Worm (Caenorhabditis elegans): ENCODE results near the gene F35B3.4.

F35B3.4 gene

DNA sequence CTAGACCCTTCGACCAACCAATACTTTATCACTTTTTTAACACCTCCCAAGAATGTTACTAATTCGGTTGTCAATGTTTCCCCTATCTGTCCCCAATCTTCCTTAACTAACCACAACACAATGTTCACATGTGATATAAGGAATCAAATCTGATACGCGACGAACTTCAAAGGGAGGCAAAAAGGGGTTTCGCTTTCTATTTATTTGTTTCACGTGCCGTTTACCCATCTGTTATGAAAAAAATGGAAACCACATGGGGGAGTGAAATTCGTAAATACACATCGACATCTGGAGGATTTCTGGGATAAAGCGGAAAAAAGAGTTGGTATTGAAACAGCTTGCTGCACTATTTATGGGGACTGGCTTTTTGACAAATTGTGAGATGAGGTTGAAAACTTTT is 41.4 kb upstream of the F35B3.4 start:
- TF ChIP-seq hmg-11 (tag; optimal IDR thresholded peaks at IDR 0.05): no peak
- TF ChIP-seq nhr-43 (tag; optimal IDR thresholded peaks at IDR 0.05; ENCODE audit: poor library complexity, severe bottlenecking): peak; percentile 41
- no peak for TF ChIP-seq nhr-11 (tag; optimal IDR thresholded peaks at IDR 0.05)
- no peak for TF ChIP-seq nhr-25 (tag; optimal IDR thresholded peaks at IDR 0.05)
- TF ChIP-seq ztf-4 (tag; optimal IDR thresholded peaks at IDR 0.05): no peak
- TF ChIP-seq pha-4 (tag; optimal IDR thresholded peaks at IDR 0.05): peak; percentile 40
- no peak for TF ChIP-seq nhr-23 (tag; optimal IDR thresholded peaks at IDR 0.05)

DNA sequence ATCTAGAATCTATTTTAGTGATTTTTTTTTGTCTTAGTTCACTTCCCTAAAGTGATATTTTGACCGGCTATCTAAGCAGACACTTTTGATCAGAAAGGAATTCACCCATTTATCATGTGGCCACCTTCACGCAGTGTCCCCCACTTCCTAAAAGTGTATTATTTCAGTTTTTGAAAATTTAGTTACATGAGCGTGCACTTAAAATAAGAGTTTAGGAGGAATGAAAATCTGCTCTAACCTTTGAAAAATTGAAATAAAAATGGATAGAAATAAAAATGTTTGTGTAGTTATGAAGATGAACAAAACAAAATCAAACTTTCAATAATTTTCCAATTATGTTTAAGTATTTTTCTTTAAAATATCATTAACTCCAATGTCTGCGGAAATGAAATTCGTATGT is 39.0 kb upstream of the F35B3.4 start:
- TF ChIP-seq jun-1 (tag; optimal IDR thresholded peaks at IDR 0.05) (no peak), ztf-4 (tag; optimal IDR thresholded peaks at IDR 0.05) (no peak), fkh-2 (tag; optimal IDR thresholded peaks at IDR 0.05) (no peak), nfya-1 (tag; optimal IDR thresholded peaks at IDR 0.05; ENCODE audit: insufficient read depth) (no peak), elt-3 (tag; optimal IDR thresholded peaks at IDR 0.05) (no peak)

DNA sequence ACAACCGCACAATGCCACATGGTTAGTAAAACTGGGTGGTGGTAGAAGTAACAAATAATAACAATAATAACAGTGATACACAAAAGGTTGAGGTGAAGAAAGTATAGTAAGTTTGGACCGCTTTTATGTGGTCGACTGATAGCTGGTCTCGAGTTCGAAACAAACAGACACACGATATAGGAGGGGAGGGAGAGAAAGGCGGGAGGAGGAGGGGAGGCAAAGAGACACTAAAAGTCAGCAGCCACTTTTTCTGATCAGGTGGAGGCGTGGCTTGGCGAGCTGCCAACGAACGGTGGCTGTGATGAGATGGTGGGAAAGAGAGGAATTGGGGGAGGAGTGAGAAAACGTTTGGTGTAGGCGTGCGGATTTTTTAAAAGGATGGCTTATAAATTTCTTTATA is 37.6 kb upstream of the F35B3.4 start:
- no peak for TF ChIP-seq ztf-11 (tag; optimal IDR thresholded peaks at IDR 0.05)
- TF ChIP-seq ama-1 (optimal IDR thresholded peaks at IDR 0.05): no peak
- TF ChIP-seq ceh-9 (tag; optimal IDR thresholded peaks at IDR 0.05): no peak
- no peak for TF ChIP-seq R02D3.7 (tag; optimal IDR thresholded peaks at IDR 0.05)
- TF ChIP-seq elt-3 (tag; optimal IDR thresholded peaks at IDR 0.05): no peak
- peak; percentile 11 for TF ChIP-seq elt-2 (tag; optimal IDR thresholded peaks at IDR 0.05)
- TF ChIP-seq pha-4 (tag; optimal IDR thresholded peaks at IDR 0.05): peak; percentile 39

DNA sequence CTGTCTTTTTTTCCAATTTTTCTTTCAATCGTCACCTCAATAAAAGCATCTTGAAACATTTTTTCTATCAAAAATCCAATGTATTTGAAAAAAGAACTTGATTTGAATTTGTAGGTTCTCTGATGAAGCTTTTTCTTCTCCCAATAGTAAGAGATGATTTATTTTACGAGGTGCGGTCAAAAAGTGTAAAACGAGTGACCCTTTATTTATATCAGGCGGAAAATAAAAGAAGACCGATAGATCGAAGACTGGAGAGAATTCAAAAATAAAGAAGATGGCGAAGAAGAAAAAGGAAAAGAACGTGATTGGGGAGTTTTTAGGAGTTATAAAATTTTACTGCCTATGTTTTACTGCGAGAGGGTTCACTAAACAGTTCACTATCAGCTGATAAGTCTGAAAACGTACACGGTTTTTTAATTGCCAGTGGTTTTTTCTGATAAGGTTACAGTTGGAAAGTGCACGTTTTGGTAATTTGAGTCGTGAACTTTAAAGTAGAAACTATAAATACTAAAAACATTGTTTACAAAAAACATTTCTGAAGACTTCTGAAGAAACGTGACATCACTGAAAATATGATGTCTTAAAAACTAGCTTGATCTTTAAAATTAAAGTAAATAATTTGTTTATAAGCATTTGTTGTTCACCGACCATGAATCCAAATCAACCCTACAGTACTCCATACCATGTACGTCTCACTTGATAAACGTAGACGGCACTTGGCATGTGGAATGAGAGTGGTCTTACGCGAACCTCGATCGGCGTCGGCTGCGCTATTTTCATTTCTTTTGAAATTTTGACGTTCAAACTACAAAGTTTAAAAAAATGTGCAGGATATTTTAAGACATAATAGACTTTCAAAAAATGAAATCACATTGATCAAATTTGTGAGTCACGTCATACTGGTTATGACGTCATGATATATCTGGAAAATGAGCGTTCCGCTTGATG is 35.4 kb upstream of the F35B3.4 start:
- TF ChIP-seq elt-1 (tag; optimal IDR thresholded peaks at IDR 0.05) (no peak), nhr-28 (tag; optimal IDR thresholded peaks at IDR 0.05) (no peak), egl-5 (tag; optimal IDR thresholded peaks at IDR 0.05) (no peak), ztf-4 (tag; optimal IDR thresholded peaks at IDR 0.05) (peak; percentile 54), ZK546.5 (tag; optimal IDR thresholded peaks at IDR 0.05) (no peak), snpc-4 (tag; optimal IDR thresholded peaks at IDR 0.05) (peak; percentile 37), ama-1 (optimal IDR thresholded peaks at IDR 0.05) (peak; percentile 39), unc-62 (GFP tag; optimal IDR thresholded peaks at IDR 0.05) (no peak), pqm-1 (tag; optimal IDR thresholded peaks at IDR 0.05) (peak; percentile 69), elt-2 (tag; optimal IDR thresholded peaks at IDR 0.05) (peak; percentile 78)

DNA sequence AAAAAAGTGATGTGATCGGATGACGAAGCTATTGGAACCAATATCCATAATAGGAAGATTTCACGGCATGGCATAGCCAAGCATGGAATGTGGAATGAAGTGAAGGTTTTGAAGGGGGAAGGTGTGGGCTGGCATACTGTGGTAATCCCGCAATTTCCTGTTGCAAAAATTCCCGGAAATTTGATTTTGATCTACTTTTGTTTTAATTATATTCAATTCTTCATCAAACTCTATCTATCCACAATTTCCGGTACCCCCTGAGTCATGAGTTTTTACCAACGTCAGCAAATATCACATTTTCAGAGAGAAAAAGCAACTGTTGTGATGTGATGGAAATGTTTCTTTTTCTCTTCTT is 34.7 kb upstream of the F35B3.4 start, which contains the start of gene gcy-11:
Gene gcy-11, minus strand, starts transcription at position 101 of the 355 bp plus-strand sequence.
- TF ChIP-seq eor-1 (tag; optimal IDR thresholded peaks at IDR 0.05): no peak
- TF ChIP-seq elt-3 (tag; optimal IDR thresholded peaks at IDR 0.05): no peak

DNA sequence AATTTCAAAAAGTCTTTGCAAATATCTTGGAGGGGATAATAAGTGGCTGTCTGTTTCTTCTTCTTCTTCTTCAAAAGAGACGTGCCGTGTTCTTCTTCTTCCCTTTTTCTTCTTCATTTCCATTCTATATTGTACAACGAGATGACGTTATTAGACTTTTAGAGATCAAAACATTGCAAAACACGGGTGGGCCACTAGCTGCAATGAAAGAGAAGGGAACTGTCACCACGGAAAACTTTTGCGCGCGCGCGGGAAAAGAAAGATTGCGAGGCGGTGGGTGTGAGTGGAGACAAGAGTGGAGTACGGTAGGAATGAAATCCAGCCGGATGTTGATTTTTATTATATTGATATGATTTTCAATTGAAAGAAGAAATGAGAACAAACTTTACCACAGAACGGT is 33.4 kb upstream of the F35B3.4 start:
- TF ChIP-seq nhr-11 (tag; optimal IDR thresholded peaks at IDR 0.05): no peak
- peak; percentile 4 for TF ChIP-seq nhr-23 (tag; optimal IDR thresholded peaks at IDR 0.05)
- TF ChIP-seq lin-15B (tag; optimal IDR thresholded peaks at IDR 0.05): peak; percentile 29

DNA sequence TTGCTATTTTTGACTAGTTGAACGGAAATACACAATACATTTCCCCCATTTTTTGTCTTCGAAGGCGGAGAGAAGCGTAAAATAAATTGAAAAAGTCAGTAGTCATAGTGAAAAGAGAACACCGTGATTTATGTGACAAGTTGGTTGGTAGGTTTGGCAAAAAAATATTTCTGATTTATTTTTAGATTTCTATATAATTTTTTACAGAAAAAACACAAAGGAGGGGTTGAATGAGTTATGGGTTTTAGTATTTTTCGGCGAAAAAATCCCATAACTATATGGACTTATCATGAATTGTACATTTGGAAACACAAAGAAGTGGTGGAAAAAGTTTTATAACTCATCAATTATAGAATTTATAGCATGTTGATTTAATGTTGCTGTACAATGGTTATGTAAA is 24.8 kb upstream of the F35B3.4 start, which contains the start of gene C30G4.2:
Gene C30G4.2, minus strand, starts transcription at position 101 of the 400 bp plus-strand sequence.
- no peak for TF ChIP-seq unc-62 (GFP tag; optimal IDR thresholded peaks at IDR 0.05)
- TF ChIP-seq hmg-11 (tag; optimal IDR thresholded peaks at IDR 0.05): no peak
- no peak for TF ChIP-seq mdl-1 (tag; optimal IDR thresholded peaks at IDR 0.05)
- no peak for TF ChIP-seq elt-2 (tag; optimal IDR thresholded peaks at IDR 0.05)
- TF ChIP-seq tbx-2 (tag; optimal IDR thresholded peaks at IDR 0.05): no peak
- no peak for TF ChIP-seq lsy-12 (tag; optimal IDR thresholded peaks at IDR 0.05)
- no peak for TF ChIP-seq nhr-43 (tag; optimal IDR thresholded peaks at IDR 0.05; ENCODE audit: poor library complexity, severe bottlenecking)
- no peak for TF ChIP-seq nhr-77 (tag; optimal IDR thresholded peaks at IDR 0.05)
- TF ChIP-seq aly-2 (tag; optimal IDR thresholded peaks at IDR 0.05): no peak
- no peak for TF ChIP-seq zag-1 (tag; optimal IDR thresholded peaks at IDR 0.05)
- no peak for TF ChIP-seq nhr-25 (tag; optimal IDR thresholded peaks at IDR 0.05)

Data from whole organism, L3 larva.